Worm (Caenorhabditis elegans) whole organism, L3 larva: ENCODE results near the gene T24E12.6.

Experiments
- egl-27 ChIP-seq: sonication (generic microtip); optimal IDR thresholded peaks from 4 replicates; lab custom pipeline; 2017; ENCODE audit warnings: missing biosample characterization, missing genetic modification reagents, missing genetic modification characterization
- jun-1 ChIP-seq: fragments of 150-350 bp; optimal IDR thresholded peaks from 2 replicates; lab custom pipeline; 2014; ENCODE audit warnings: missing biosample characterization, missing genetic modification reagents, missing genetic modification characterization
- lsy-12 ChIP-seq: sonication (generic microtip); optimal IDR thresholded peaks from 2 replicates; lab custom pipeline; 2016; ENCODE audit warnings: mild to moderate bottlenecking, missing genetic modification characterization, missing compliant biosample characterization
- mdl-1 ChIP-seq: fragments of 150-350 bp; optimal IDR thresholded peaks from 2 replicates; lab custom pipeline; 2014; ENCODE audit warnings: missing biosample characterization, missing genetic modification characterization
- nhr-76 ChIP-seq: fragments of 150-350 bp; sonication (generic microtip); optimal IDR thresholded peaks from 5 replicates; lab custom pipeline; 2014; ENCODE audit warnings: missing biosample characterization, missing genetic modification characterization
- nhr-77 ChIP-seq: fragments of 150-350 bp; optimal IDR thresholded peaks from 2 replicates; lab custom pipeline; 2014; ENCODE audit warnings: missing biosample characterization, missing genetic modification characterization
- pha-4 ChIP-seq: fragments of 150-350 bp; optimal IDR thresholded peaks from 2 replicates; lab custom pipeline; 2014; ENCODE audit warnings: missing biosample characterization, missing genetic modification reagents, missing genetic modification characterization
- pqm-1 ChIP-seq: fragments of 150-350 bp; optimal IDR thresholded peaks from 2 replicates; lab custom pipeline; 2017; ENCODE audit warnings: missing biosample characterization, missing genetic modification characterization, inconsistent platforms
- skn-1 ChIP-seq: fragments of 150-350 bp; optimal IDR thresholded peaks from 2 replicates; lab custom pipeline; 2014; ENCODE audit warnings: missing biosample characterization, missing genetic modification characterization
- snpc-4 ChIP-seq: fragments of 150-350 bp; optimal IDR thresholded peaks from 2 replicates; lab custom pipeline; 2014; ENCODE audit warnings: missing biosample characterization, missing genetic modification characterization
- ztf-11 ChIP-seq: fragments of 150-350 bp; optimal IDR thresholded peaks from 2 replicates; lab custom pipeline; 2014; ENCODE audit warnings: missing biosample characterization, missing genetic modification characterization
- ztf-4 ChIP-seq: fragments of 150-350 bp; optimal IDR thresholded peaks from 2 replicates; lab custom pipeline; 2014; ENCODE audit warnings: missing biosample characterization, missing genetic modification characterization

DNA sequence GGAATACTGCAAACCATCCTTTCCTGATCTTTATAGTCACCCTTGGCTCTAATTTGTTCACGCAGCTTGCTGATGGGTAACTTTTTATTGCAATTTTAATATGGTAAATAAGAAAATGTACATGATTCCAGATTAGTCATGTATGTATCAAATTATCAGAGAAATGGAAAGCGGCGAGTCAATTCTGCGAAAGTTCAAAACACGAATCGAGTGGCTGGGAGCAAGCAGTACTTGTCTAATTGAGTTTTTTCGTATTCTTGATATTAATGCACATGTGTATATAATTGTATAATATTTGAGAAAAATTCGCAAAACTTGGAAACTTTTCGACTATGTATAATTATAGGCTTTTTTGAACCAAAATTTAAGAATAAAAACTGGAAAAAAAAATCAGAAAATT lies 2.5 kb downstream of the T24E12.6 start, which contains the start of gene T24E12.12:
- TF ChIP-seq pqm-1 (tag; lab: Kevin White, UChicago), result no peak
- TF ChIP-seq nhr-76 (tag; lab: Kevin White, UChicago), result no peak
- TF ChIP-seq ztf-11, result no peak
- no peak for TF ChIP-seq snpc-4 (tag; lab: Kevin White, UChicago)
- TF ChIP-seq jun-1 (tag; lab: Kevin White, UChicago), result no peak
- TF ChIP-seq mdl-1 (tag; lab: Kevin White, UChicago), result no peak
- no peak for TF ChIP-seq skn-1
- no peak for TF ChIP-seq egl-27 (tag; lab: Kevin White, UChicago)
- no peak for TF ChIP-seq ztf-4 (tag; lab: Kevin White, UChicago)
- no peak for TF ChIP-seq pha-4 (tag; lab: Kevin White, UChicago)
- no peak for TF ChIP-seq nhr-77 (tag; lab: Kevin White, UChicago)
- TF ChIP-seq lsy-12 (tag; lab: Kevin White, UChicago), result no peak
